Fruit fly (Drosophila melanogaster): ENCODE results near the gene CG43050.
A peak's percentile ranks its signal among the peaks of the same experiment; 100 is the strongest.

Gene CG43050

dm6 chr2L:13083423-13084079 is 35.5 kb upstream of the CG43050 start (continued):
- TF ChIP-seq jing (GFP tag; optimal IDR thresholded peaks at IDR 0.05) (peak; percentile 53), CoRest (tag; optimal IDR thresholded peaks at IDR 0.05) (peak; percentile 85), CG17802 (tag; optimal IDR thresholded peaks at IDR 0.05) (peak; percentile 41), Atf3 (GFP tag; optimal IDR thresholded peaks at IDR 0.05) (peak; percentile 82), CG8290 (GFP tag; optimal IDR thresholded peaks at IDR 0.05) (no peak), CG8290 (tag; optimal IDR thresholded peaks at IDR 0.05) (peak in 1 of 2 experiments; percentile 95), tio (GFP tag; optimal IDR thresholded peaks at IDR 0.05) (peak; percentile 81), zen2 (GFP tag; IDR thresholded peaks at IDR 0.05; ENCODE audit: partially characterized antibody) (no peak), nau (GFP tag; optimal IDR thresholded peaks at IDR 0.05) (peak; percentile 76), CG17568 (GFP tag; optimal IDR thresholded peaks at IDR 0.05) (peak; percentile 73), stwl (tag; optimal IDR thresholded peaks at IDR 0.05) (no peak), H15 (GFP tag; IDR thresholded peaks at IDR 0.05) (peak; percentile 82; the same call in 2 of the 3 replicates), CG5245 (GFP tag; optimal IDR thresholded peaks at IDR 0.05) (peak; percentile 60), CG18476 (GFP tag; optimal IDR thresholded peaks at IDR 0.05) (peak; percentile 61), Nf-YA (GFP tag; IDR thresholded peaks at IDR 0.05) (peak; percentile 45), unc-4 (GFP tag; IDR thresholded peaks at IDR 0.05; ENCODE audit: partially characterized antibody) (no peak), CG16815 (GFP tag; optimal IDR thresholded peaks at IDR 0.05) (peak; percentile 59), CG2678 (tag; optimal IDR thresholded peaks at IDR 0.05) (peak; percentile 90), seq (GFP tag; IDR thresholded peaks at IDR 0.05) (peak; percentile 89), ara (GFP tag; IDR thresholded peaks at IDR 0.05) (peak; percentile 75), tna (GFP tag; IDR thresholded peaks at IDR 0.05; ENCODE audit: partially characterized antibody) (no peak), oc (tag; optimal IDR thresholded peaks at IDR 0.05) (peak; percentile 15), zen (tag; optimal IDR thresholded peaks at IDR 0.05) (no peak), Bteb2 (GFP tag; optimal IDR thresholded peaks at IDR 0.05) (peak; percentile 89), cad (GFP tag; optimal IDR thresholded peaks at IDR 0.05) (no peak), CG31441 (GFP tag; IDR thresholded peaks at IDR 0.05) (peak; percentile 73), Ptx1 (GFP tag; IDR thresholded peaks at IDR 0.05) (peak; percentile 91), CG1792 (GFP tag; optimal IDR thresholded peaks at IDR 0.05) (peak; percentile 85), Mrtf (GFP tag; IDR thresholded peaks at IDR 0.05) (peak; percentile 90), Sox100B (GFP tag; optimal IDR thresholded peaks at IDR 0.05) (peak; percentile 33), NfI (GFP tag; optimal IDR thresholded peaks at IDR 0.05) (peak; percentile 86), pnt (GFP tag; optimal IDR thresholded peaks at IDR 0.05) (peak; percentile 82), Fer2 (tag; optimal IDR thresholded peaks at IDR 0.05) (peak; percentile 73), CG10147 (GFP tag; optimal IDR thresholded peaks at IDR 0.05) (peak; percentile 89), Atf6 (GFP tag; IDR thresholded peaks at IDR 0.05) (peak; percentile 97), CG7271 (tag; optimal IDR thresholded peaks at IDR 0.05) (no peak), CG7556 (GFP tag; optimal IDR thresholded peaks at IDR 0.05) (peak; percentile 80), Nf-YC (tag; optimal IDR thresholded peaks at IDR 0.05) (peak; percentile 20), crp (GFP tag; optimal IDR thresholded peaks at IDR 0.05) (peak in 1 of 2 experiments; percentile 14), hkb (optimal IDR thresholded peaks at IDR 0.05) (no peak), hkb (GFP tag; IDR thresholded peaks at IDR 0.05) (peak; percentile 86), CG13775 (GFP tag; optimal IDR thresholded peaks at IDR 0.05) (peak; percentile 80), Opbp (GFP tag; IDR thresholded peaks at IDR 0.05; ENCODE audit: partially characterized antibody) (no peak), ATbp (GFP tag; optimal IDR thresholded peaks at IDR 0.05) (peak; percentile 50), CG6683 (GFP tag; optimal IDR thresholded peaks at IDR 0.05) (peak; percentile 76), CG14050 (GFP tag; IDR thresholded peaks at IDR 0.05) (peak; percentile 80), CG4730 (GFP tag; IDR thresholded peaks at IDR 0.05) (peak; percentile 83), HLH3B (GFP tag; IDR thresholded peaks at IDR 0.05) (peak; percentile 81), CG17328 (GFP tag; IDR thresholded peaks at IDR 0.05) (peak; percentile 76), CG4820 (GFP tag; optimal IDR thresholded peaks at IDR 0.05) (peak; percentile 72)

All from whole organism, embryonic.